Fruit fly (Drosophila melanogaster): ENCODE data around the gene CG5854.
A peak's percentile ranks its signal among the peaks of the same experiment; 100 is the strongest.

Gene CG5854

DNA sequence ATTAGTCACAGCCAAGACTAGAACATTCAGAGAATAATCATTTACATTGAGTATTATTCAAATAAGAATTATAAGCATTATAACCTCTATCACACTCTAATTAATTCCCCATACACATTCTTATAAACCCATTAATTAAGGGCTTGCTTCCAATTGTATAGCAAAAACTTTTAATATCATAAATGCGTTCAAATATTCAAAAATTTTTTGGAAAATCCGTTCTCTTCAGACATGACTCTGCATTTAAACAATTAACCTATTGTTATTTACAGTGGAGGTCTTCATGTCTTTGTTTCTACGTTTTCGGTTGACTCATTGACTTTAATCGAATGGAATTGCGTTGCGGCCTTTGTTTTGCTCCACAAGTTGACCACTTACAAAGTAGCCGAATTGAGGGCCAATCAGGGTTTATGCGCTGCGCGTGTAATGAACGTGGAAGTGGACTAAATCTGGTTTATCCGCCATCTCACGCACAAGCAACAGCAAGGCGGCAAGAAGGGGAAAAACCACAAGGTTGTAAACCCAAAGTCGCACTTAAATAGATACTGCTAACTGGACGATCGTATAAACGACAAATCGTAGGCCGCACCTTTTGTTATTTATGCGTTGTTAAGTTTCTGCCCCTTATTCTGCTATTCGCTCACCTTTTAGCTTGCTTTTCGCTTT is 12.7 kb upstream of the CG5854 start:
- TF ChIP-seq bab1 (GFP tag; optimal IDR thresholded peaks at IDR 0.05) (peak; percentile 67), ovo (GFP tag; optimal IDR thresholded peaks at IDR 0.05) (no peak), CG11617 (GFP tag; optimal IDR thresholded peaks at IDR 0.05) (peak; percentile 39), CG12768 (GFP tag; optimal IDR thresholded peaks at IDR 0.05) (peak; percentile 9), CG33017 (tag; optimal IDR thresholded peaks at IDR 0.05) (peak; percentile 62), Clk (GFP tag; optimal IDR thresholded peaks at IDR 0.05) (no peak), CG7101 (tag; optimal IDR thresholded peaks at IDR 0.05) (peak; percentile 52), Hr96 (GFP tag; optimal IDR thresholded peaks at IDR 0.05) (no peak), cic (GFP tag; optimal IDR thresholded peaks at IDR 0.05) (no peak), CG5204 (GFP tag; optimal IDR thresholded peaks at IDR 0.05) (no peak), CG14711 (tag; optimal IDR thresholded peaks at IDR 0.05) (peak; percentile 43)

dm6 chr3R:23921701-23922501 is 11.8 kb upstream of the CG5854 start:
- TF ChIP-seq tj (GFP tag; optimal IDR thresholded peaks at IDR 0.05) (peak; percentile 66), cnc (optimal IDR thresholded peaks at IDR 0.05) (no peak), cic (GFP tag; optimal IDR thresholded peaks at IDR 0.05) (peak; percentile 31)

DNA sequence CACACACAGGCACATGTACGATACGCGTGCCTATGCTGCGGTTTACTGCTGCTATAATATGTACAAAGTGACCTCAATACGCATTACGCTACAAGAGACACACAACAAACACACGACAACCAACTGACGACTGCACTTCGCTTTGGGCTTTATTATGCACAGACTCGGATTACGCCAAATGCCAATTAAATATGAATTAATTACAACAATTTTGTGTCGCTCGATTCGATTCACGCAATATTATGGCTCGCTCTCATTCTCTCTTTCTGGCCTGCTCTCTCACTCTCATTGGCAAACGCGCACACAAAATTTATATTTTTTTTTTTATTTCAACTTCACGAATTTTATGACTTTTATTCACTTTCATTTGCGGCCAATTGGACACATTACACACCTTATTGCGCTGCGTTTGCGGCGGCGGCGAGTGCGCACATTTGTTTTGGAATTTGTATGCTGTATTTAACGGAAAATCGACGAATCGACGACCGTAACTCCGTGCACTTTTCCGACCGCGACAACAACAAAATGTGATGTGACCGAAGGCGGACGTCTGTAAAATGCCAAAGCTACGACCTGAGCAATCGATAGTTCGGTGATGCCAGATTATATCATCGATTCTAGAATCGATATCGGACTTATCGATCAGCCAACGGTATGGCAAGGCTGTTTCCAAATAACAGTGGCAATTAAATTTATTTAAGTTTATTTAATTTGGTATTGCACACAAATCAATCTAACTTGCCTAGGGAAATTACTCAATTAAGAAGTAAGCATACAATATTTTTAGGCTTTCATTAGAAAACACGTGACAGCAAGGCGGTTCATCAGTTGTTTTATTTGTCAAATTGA is 11.0 kb upstream of the CG5854 start, which contains the start of the genes sba and CG31141:
Gene sba, minus strand, starts transcription at position 472 of the 849 bp plus-strand sequence.
Gene CG31141, plus strand, starts transcription at position 799 of the 849 bp plus-strand sequence.
- TF ChIP-seq CG14711 (tag; optimal IDR thresholded peaks at IDR 0.05) = no peak
- TF ChIP-seq CG7045 (GFP tag; optimal IDR thresholded peaks at IDR 0.05) = no peak
- no peak for TF ChIP-seq Clk (GFP tag; optimal IDR thresholded peaks at IDR 0.05)
- TF ChIP-seq CG11617 (GFP tag; optimal IDR thresholded peaks at IDR 0.05) = no peak
- no peak for TF ChIP-seq Hr96 (GFP tag; optimal IDR thresholded peaks at IDR 0.05)
- TF ChIP-seq ovo (GFP tag; optimal IDR thresholded peaks at IDR 0.05) = peak; percentile 27
- no peak for TF ChIP-seq toe (GFP tag; optimal IDR thresholded peaks at IDR 0.05)
- TF ChIP-seq CG1620 (GFP tag; optimal IDR thresholded peaks at IDR 0.05) = no peak
- TF ChIP-seq cic (GFP tag; optimal IDR thresholded peaks at IDR 0.05) = peak; percentile 48
- TF ChIP-seq cnc (optimal IDR thresholded peaks at IDR 0.05) = no peak
- no peak for TF ChIP-seq tj (GFP tag; optimal IDR thresholded peaks at IDR 0.05)
- TF ChIP-seq CG7101 (tag; optimal IDR thresholded peaks at IDR 0.05) = peak; percentile 40
- TF ChIP-seq bab1 (GFP tag; optimal IDR thresholded peaks at IDR 0.05) = peak; percentile 34
- no peak for TF ChIP-seq kay (GFP tag; ENCODE audit: borderline replicate concordance)
- peak; percentile 38 for TF ChIP-seq CG33017 (tag; optimal IDR thresholded peaks at IDR 0.05)
- no peak for TF ChIP-seq CG5204 (GFP tag; optimal IDR thresholded peaks at IDR 0.05)
- TF ChIP-seq CG12768 (GFP tag; optimal IDR thresholded peaks at IDR 0.05) = no peak
- TF ChIP-seq pad (GFP tag; optimal IDR thresholded peaks at IDR 0.05) = no peak
- TF ChIP-seq Crg-1 (GFP tag; optimal IDR thresholded peaks at IDR 0.05) = no peak
- TF ChIP-seq Mnt (GFP tag; optimal IDR thresholded peaks at IDR 0.05) = peak; percentile 70

- TF ChIP-seq CG11617 (GFP tag; optimal IDR thresholded peaks at IDR 0.05) = no peak
- no peak for TF ChIP-seq Hr96 (GFP tag; optimal IDR thresholded peaks at IDR 0.05)
- TF ChIP-seq ovo (GFP tag; optimal IDR thresholded peaks at IDR 0.05) = no peak
- TF ChIP-seq cic (GFP tag; optimal IDR thresholded peaks at IDR 0.05) = no peak
Observed at dm6 chr3R:23924200-23924599, 9.5 kb upstream of the CG5854 start, which contains the start of gene Ndc1. Ndc1 (plus strand) TSS chr3R:23924399.

- no peak for TF ChIP-seq Hr96 (GFP tag; optimal IDR thresholded peaks at IDR 0.05)
- peak; percentile 27 for TF ChIP-seq CG12768 (GFP tag; optimal IDR thresholded peaks at IDR 0.05)
- no peak for TF ChIP-seq Clk (GFP tag; optimal IDR thresholded peaks at IDR 0.05)
- no peak for TF ChIP-seq kay (GFP tag; ENCODE audit: borderline replicate concordance)
- TF ChIP-seq CG1620 (GFP tag; optimal IDR thresholded peaks at IDR 0.05) = peak; percentile 30
- peak; percentile 56 for TF ChIP-seq Mnt (GFP tag; optimal IDR thresholded peaks at IDR 0.05)
- TF ChIP-seq bab1 (GFP tag; optimal IDR thresholded peaks at IDR 0.05) = peak; percentile 38
- TF ChIP-seq pad (GFP tag; optimal IDR thresholded peaks at IDR 0.05) = no peak
- TF ChIP-seq cic (GFP tag; optimal IDR thresholded peaks at IDR 0.05) = no peak
- TF ChIP-seq CG33017 (tag; optimal IDR thresholded peaks at IDR 0.05) = no peak
- TF ChIP-seq tj (GFP tag; optimal IDR thresholded peaks at IDR 0.05) = no peak
- TF ChIP-seq CG7101 (tag; optimal IDR thresholded peaks at IDR 0.05) = no peak
- no peak for TF ChIP-seq CG5204 (GFP tag; optimal IDR thresholded peaks at IDR 0.05)
- TF ChIP-seq toe (GFP tag; optimal IDR thresholded peaks at IDR 0.05) = no peak
- no peak for TF ChIP-seq cnc (optimal IDR thresholded peaks at IDR 0.05)
- no peak for TF ChIP-seq CG7045 (GFP tag; optimal IDR thresholded peaks at IDR 0.05)
- TF ChIP-seq CG11617 (GFP tag; optimal IDR thresholded peaks at IDR 0.05) = no peak
- no peak for TF ChIP-seq CG14711 (tag; optimal IDR thresholded peaks at IDR 0.05)
- TF ChIP-seq ovo (GFP tag; optimal IDR thresholded peaks at IDR 0.05) = no peak
- no peak for TF ChIP-seq Crg-1 (GFP tag; optimal IDR thresholded peaks at IDR 0.05)
Observed at dm6 chr3R:23927429-23927828, 6.3 kb upstream of the CG5854 start, which contains the start of gene CG13601. CG13601 (minus strand) TSS chr3R:23927634.
